Fruit fly (Drosophila melanogaster) whole organism, wandering third instar larva: Measurements from ENCODE around the gene vib.
A peak's percentile ranks its signal among the peaks of the same experiment; 100 is the strongest.

Experiments
- HLH106 ChIP-seq: fragments of 200-800 bp; optimal IDR thresholded peaks from 3 replicates; lab custom pipeline; 2019; ENCODE audit warnings: missing biosample characterization, mild to moderate bottlenecking, missing genetic modification characterization, moderate library complexity
- Vsx2 ChIP-seq: fragments of 200-300, 225-300 bp; sonication (Bioruptor generic); optimal IDR thresholded peaks from 2 replicates; lab custom pipeline; 2018; ENCODE audit warnings: missing biosample characterization, missing genetic modification characterization; ENCODE audit not compliant: partially characterized antibody
- lola ChIP-seq: fragments of >200 bp; optimal IDR thresholded peaks from 2 replicates; lab custom pipeline; 2017; ENCODE audit warnings: missing biosample characterization, missing genetic modification characterization
- pan ChIP-seq: fragments of >200 bp; optimal IDR thresholded peaks from 2 replicates; lab custom pipeline; 2017

DNA sequence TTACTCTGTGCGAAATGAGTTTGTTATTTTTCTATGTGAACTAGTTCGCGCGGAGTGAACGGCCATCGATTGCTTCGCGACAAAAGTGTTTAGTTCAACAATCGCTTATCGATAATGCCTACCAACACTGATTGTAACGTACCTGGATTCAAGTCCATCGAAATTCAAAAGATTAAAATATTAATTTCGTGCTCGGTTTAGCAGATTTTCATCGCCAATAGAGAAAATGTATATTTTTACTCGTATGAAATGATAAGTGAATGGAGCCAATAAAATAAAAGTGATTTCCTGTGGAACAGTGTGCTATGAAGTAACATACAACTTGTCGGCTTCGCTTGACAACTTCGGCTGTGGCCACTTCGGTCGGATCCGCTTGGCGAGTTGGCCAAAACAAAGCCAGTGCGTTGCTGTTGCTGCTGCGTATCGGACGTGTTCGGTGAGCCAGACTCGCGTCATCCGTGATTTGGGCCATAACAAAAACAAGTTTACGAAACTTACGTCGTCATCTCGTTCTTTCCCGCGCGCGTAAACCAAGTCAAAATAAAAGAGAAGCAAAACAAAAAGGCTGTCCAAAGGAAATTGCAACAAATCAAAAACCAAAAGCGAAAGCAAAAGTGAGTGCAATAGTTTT is 46.1 kb downstream of the vib start, which contains the start of the genes CG5555 and myd:
- TF ChIP-seq HLH106: peak; percentile 52
- no peak for TF ChIP-seq lola (GFP tag; lab: Kevin White, UChicago)
- no peak for TF ChIP-seq pan (lab: Kevin White, UChicago)
- TF ChIP-seq Vsx2 (GFP tag; lab: Kevin White, UChicago): peak; percentile 20
